Fruit fly (Drosophila melanogaster): ENCODE results near the gene inaF-C.

Gene inaF-C

dm6 chrX:11685918-11686640 is 45.5 kb downstream of the inaF-C start (continued):
- TF ChIP-seq lab (GFP tag; optimal IDR thresholded peaks at IDR 0.05) (peak; percentile 75), Dip2 (GFP tag; IDR thresholded peaks at IDR 0.05) (no peak), fd64A (GFP tag; optimal IDR thresholded peaks at IDR 0.05) (no peak), Ets97D (GFP tag; optimal IDR thresholded peaks at IDR 0.05) (no peak), CG17359 (tag; optimal IDR thresholded peaks at IDR 0.05) (peak; percentile 44), ro (GFP tag; IDR thresholded peaks at IDR 0.05) (no peak), CG9876 (GFP tag; optimal IDR thresholded peaks at IDR 0.05) (no peak), schlank (tag; optimal IDR thresholded peaks at IDR 0.05) (peak; percentile 26), Six4 (GFP tag; optimal IDR thresholded peaks at IDR 0.05) (no peak), pan (optimal IDR thresholded peaks at IDR 0.05) (no peak), pan (GFP tag; optimal IDR thresholded peaks at IDR 0.05 in 1 of 2, IDR thresholded peaks at IDR 0.05 in 1 of 2) (no peak), CG10147 (GFP tag; optimal IDR thresholded peaks at IDR 0.05) (peak; percentile 41), CG10431 (GFP tag; optimal IDR thresholded peaks at IDR 0.05) (peak; percentile 60), ttk (GFP tag; IDR thresholded peaks at IDR 0.05) (no peak), bsh (GFP tag; optimal IDR thresholded peaks at IDR 0.05) (peak in 1 of 2 experiments; percentile 73), MTF-1 (GFP tag; optimal IDR thresholded peaks at IDR 0.05; ENCODE audit: borderline replicate concordance) (peak; percentile 71), dan (GFP tag; IDR thresholded peaks at IDR 0.05) (no peak), CG8290 (GFP tag; optimal IDR thresholded peaks at IDR 0.05) (no peak), CG8290 (tag; optimal IDR thresholded peaks at IDR 0.05) (peak in 1 of 2 experiments; percentile 42), CG12744 (GFP tag; optimal IDR thresholded peaks at IDR 0.05) (no peak), nom (GFP tag; optimal IDR thresholded peaks at IDR 0.05) (peak; percentile 63), cad (GFP tag; optimal IDR thresholded peaks at IDR 0.05) (no peak), crol (GFP tag; IDR thresholded peaks at IDR 0.05) (peak; percentile 60; the same call in 1 of the 2 replicates), stwl (tag; optimal IDR thresholded peaks at IDR 0.05) (no peak), Poxn (GFP tag; IDR thresholded peaks at IDR 0.05) (no peak), pzg (GFP tag; optimal IDR thresholded peaks at IDR 0.05) (no peak), rib (GFP tag; IDR thresholded peaks at IDR 0.05) (no peak), sna (GFP tag; IDR thresholded peaks at IDR 0.05; ENCODE audit: partially characterized antibody) (no peak), chm (GFP tag; IDR thresholded peaks at IDR 0.05) (peak; percentile 38; the same call in 1 of the 2 replicates), dimm (GFP tag; IDR thresholded peaks at IDR 0.05) (no peak), onecut (GFP tag; IDR thresholded peaks at IDR 0.05) (peak; percentile 53; the same call in 1 of the 2 replicates), usp (GFP tag; optimal IDR thresholded peaks at IDR 0.05) (no peak), Scr (GFP tag; IDR thresholded peaks at IDR 0.05; ENCODE audit: partially characterized antibody) (no peak), Max (GFP tag; optimal IDR thresholded peaks at IDR 0.05) (no peak), CG11560 (tag; IDR thresholded peaks at IDR 0.05) (no peak), Hsf (GFP tag; optimal IDR thresholded peaks at IDR 0.05) (no peak), zf30C (GFP tag; optimal IDR thresholded peaks at IDR 0.05) (no peak), CG9932 (GFP tag; IDR thresholded peaks at IDR 0.05) (no peak), H2.0 (GFP tag; IDR thresholded peaks at IDR 0.05) (no peak), Ssrp (tag; optimal IDR thresholded peaks at IDR 0.05) (no peak), eve (GFP tag; optimal IDR thresholded peaks at IDR 0.05) (no peak), CG8765 (GFP tag; IDR thresholded peaks at IDR 0.05) (no peak), CG15269 (tag; optimal IDR thresholded peaks at IDR 0.05) (peak; percentile 55), sc (optimal IDR thresholded peaks at IDR 0.05) (no peak), sc (GFP tag; optimal IDR thresholded peaks at IDR 0.05) (no peak), CG7786 (GFP tag; optimal IDR thresholded peaks at IDR 0.05) (no peak), ind (GFP tag; optimal IDR thresholded peaks at IDR 0.05) (no peak), CG12104 (GFP tag; optimal IDR thresholded peaks at IDR 0.05) (no peak), E2f1 (GFP tag; IDR thresholded peaks at IDR 0.05) (no peak), CG7987 (GFP tag; optimal IDR thresholded peaks at IDR 0.05) (peak; percentile 65), vvl (GFP tag; IDR thresholded peaks at IDR 0.05) (peak; percentile 67; the same call in 1 of the 2 replicates)
